Worm (Caenorhabditis elegans): ENCODE results near the gene ins-22.

The ins-22 gene

DNA sequence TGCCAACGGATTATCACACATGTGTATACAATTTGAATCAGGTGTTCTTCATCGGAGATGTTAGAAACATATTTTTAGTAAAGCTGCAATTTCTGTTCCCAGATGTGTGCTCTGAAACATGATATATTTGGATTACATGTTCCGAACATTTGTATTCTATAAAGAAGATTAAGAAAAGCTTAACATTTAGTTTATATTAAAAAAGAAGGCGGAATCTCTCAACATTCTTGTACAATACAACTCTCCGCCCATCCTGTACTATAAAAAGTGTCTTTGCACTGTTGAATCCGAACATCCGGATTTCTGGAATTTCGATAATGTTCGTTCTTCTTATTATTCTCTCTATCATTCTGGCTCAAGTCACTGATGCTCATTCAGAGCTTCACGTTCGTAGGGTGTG, 1.9 kb downstream of the ins-22 start, which contains the start of gene ins-23:
Gene ins-23 (plus strand): TSS at position 301 of the 400 bp plus-strand sequence.
- TF ChIP-seq jun-1 (tag; optimal IDR thresholded peaks at IDR 0.05) = no peak

DNA sequence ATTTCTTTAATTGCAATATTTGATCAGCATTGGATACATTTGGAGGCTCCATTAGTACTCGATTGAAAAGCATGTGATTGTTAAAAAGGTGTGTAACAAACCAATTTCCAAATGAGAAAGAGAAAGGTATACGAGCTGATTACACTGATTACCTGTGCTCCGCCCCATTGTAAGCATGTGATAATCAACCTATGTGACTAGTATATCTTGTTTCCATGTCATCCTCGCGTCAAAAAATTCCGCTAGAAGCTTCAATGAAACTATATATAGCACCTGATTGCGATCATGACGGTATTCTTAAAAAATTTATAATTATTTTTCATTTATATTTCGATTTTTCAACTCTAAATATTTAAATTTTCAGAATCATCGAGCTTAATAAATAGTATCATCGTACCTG, 4.5 kb downstream of the ins-22 start, which contains the start of gene M04D8.4:
Gene M04D8.4 (minus strand): TSS at position 101 of the 400 bp plus-strand sequence.
- no peak for TF ChIP-seq nhr-23 (tag; optimal IDR thresholded peaks at IDR 0.05)
- TF ChIP-seq tbx-2 (tag; optimal IDR thresholded peaks at IDR 0.05) = no peak
- TF ChIP-seq egl-27 (tag; optimal IDR thresholded peaks at IDR 0.05) = no peak
- TF ChIP-seq eor-1 (tag; optimal IDR thresholded peaks at IDR 0.05) = no peak
- no peak for TF ChIP-seq lin-15B (tag; optimal IDR thresholded peaks at IDR 0.05)
- no peak for TF ChIP-seq nhr-25 (tag; optimal IDR thresholded peaks at IDR 0.05)
- TF ChIP-seq daf-12 (tag; optimal IDR thresholded peaks at IDR 0.05) = no peak
- no peak for TF ChIP-seq nhr-77 (tag; optimal IDR thresholded peaks at IDR 0.05)
- TF ChIP-seq elt-2 (tag; optimal IDR thresholded peaks at IDR 0.05) = no peak
- no peak for TF ChIP-seq unc-39 (tag; optimal IDR thresholded peaks at IDR 0.05)
- no peak for TF ChIP-seq mdl-1 (tag; optimal IDR thresholded peaks at IDR 0.05)
- no peak for TF ChIP-seq jun-1 (tag; optimal IDR thresholded peaks at IDR 0.05)
- no peak for TF ChIP-seq nhr-12 (tag; optimal IDR thresholded peaks at IDR 0.05)
- TF ChIP-seq elt-3 (tag; optimal IDR thresholded peaks at IDR 0.05) = no peak
- TF ChIP-seq R02D3.7 (tag; optimal IDR thresholded peaks at IDR 0.05) = no peak
- TF ChIP-seq zag-1 (tag; optimal IDR thresholded peaks at IDR 0.05) = no peak
- no peak for TF ChIP-seq ZK546.5 (tag; optimal IDR thresholded peaks at IDR 0.05)
- no peak for TF ChIP-seq fkh-10 (GFP tag; optimal IDR thresholded peaks at IDR 0.05)
- TF ChIP-seq ztf-11 (tag; optimal IDR thresholded peaks at IDR 0.05) = no peak

DNA sequence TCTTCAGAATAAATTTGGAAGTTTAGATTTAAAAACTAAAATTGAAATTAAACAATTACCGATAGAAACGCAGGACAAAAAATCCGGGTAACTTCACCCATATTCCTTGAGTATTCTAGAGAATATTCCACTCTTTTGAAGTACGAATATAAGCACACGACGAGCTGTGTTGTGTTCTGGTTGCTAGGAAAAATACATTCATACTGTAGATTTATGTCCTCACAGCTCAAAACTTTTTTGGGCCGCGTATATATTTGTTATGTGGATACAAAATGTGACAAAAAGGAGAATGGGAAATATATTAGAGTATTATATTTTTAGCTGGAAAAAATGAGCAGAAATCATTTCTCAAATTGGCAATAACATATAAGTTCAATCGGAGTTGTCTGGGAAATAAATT, 7.1 kb downstream of the ins-22 start, which contains the start of gene M04D8.5:
Gene M04D8.5 (minus strand): TSS at position 101 of the 400 bp plus-strand sequence.
- TF ChIP-seq sea-2 (GFP tag; optimal IDR thresholded peaks at IDR 0.05) = no peak

DNA sequence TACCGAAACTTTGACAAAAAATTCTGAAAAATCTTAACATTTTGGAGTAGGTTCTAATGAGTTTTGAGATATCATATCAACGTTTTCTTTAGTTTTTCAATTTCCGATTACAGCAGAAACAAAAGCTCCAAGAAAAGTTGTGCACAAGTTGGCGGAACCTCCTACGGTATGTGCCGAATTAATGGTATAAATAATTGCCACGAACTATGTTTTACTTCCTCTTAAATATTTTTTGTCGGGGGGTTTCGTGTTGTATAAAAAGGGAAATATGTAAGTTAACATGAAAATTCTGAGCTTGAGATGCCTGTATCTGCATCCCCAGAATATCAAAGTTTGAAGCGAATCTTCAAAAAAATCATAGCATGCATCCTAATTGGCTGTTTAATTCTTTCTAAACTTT, 7.8 kb downstream of the ins-22 start, which contains the start of gene M04D8.8:
Gene M04D8.8 (plus strand): TSS at position 301 of the 400 bp plus-strand sequence.
- no peak for TF ChIP-seq ama-1 (optimal IDR thresholded peaks at IDR 0.05)
- no peak for TF ChIP-seq egl-5 (tag; optimal IDR thresholded peaks at IDR 0.05)
- TF ChIP-seq ceh-9 (tag; optimal IDR thresholded peaks at IDR 0.05) = no peak
- no peak for TF ChIP-seq elt-2 (tag; optimal IDR thresholded peaks at IDR 0.05)
- no peak for TF ChIP-seq ceh-16 (tag; optimal IDR thresholded peaks at IDR 0.05)
- no peak for TF ChIP-seq pqm-1 (tag; optimal IDR thresholded peaks at IDR 0.05)
- no peak for TF ChIP-seq ceh-82 (tag; optimal IDR thresholded peaks at IDR 0.05)
- no peak for TF ChIP-seq elt-1 (tag; optimal IDR thresholded peaks at IDR 0.05)
- no peak for TF ChIP-seq unc-62 (GFP tag; optimal IDR thresholded peaks at IDR 0.05)
- TF ChIP-seq eor-1 (tag; optimal IDR thresholded peaks at IDR 0.05) = no peak
- TF ChIP-seq ztf-4 (tag; optimal IDR thresholded peaks at IDR 0.05) = no peak
- no peak for TF ChIP-seq mdl-1 (tag; optimal IDR thresholded peaks at IDR 0.05)
- no peak for TF ChIP-seq R02D3.7 (tag; optimal IDR thresholded peaks at IDR 0.05)
- TF ChIP-seq lin-39 (tag; optimal IDR thresholded peaks at IDR 0.05) = no peak
- TF ChIP-seq unc-39 (tag; optimal IDR thresholded peaks at IDR 0.05) = no peak
- no peak for TF ChIP-seq ZK546.5 (tag; optimal IDR thresholded peaks at IDR 0.05)
- no peak for TF ChIP-seq egl-27 (tag; optimal IDR thresholded peaks at IDR 0.05)

DNA sequence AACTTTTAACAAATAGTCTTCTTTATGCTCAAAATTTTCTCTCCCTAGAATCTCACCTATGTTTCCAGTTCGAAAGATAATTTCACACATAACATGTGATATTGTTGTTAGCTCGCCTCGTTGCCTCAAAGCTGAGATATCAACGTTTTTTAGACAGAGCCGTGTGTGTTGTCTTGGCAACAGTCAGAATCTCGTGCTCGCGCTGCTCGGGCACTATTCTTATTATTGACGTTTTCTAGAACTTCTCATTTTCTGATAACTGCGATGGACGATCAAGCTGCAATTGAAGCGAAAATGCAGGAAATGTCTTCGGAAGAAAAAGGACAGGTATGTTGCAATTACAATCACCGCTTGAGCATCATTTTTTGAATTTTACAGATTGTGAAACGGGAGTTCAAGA, 9.7 kb downstream of the ins-22 start, which contains the start of gene xbx-3:
Gene xbx-3 (plus strand): TSS at position 163 of the 400 bp plus-strand sequence.
- TF ChIP-seq nhr-11 (tag; optimal IDR thresholded peaks at IDR 0.05) = peak; percentile 79
- TF ChIP-seq daf-12 (tag; optimal IDR thresholded peaks at IDR 0.05) = no peak

DNA sequence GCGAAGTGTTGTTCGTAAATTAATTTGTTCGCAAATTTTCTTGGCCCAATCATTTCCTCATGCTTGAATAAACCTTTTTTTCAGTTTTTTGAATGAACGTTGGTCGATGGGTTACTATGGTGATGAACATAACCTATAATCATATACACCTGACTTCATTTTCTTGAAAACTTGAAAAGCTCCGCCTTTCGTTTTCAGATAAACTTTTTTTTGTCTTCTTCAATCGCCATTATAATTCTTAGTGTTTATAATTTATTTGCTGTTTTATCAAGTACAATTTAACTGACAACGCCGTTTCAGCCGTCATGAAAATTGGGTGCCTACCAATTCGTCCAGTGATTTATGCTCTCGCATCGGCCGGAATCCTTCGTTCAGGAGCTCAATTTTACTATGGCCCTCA, 11.1 kb downstream of the ins-22 start, which contains the start of gene M04D8.7:
Gene M04D8.7 (plus strand): TSS at position 301 of the 400 bp plus-strand sequence.
- TF ChIP-seq lin-15B (tag; optimal IDR thresholded peaks at IDR 0.05) (no peak), fos-1 (tag; optimal IDR thresholded peaks at IDR 0.05) (no peak), nhr-25 (tag; optimal IDR thresholded peaks at IDR 0.05) (no peak), pqm-1 (tag; optimal IDR thresholded peaks at IDR 0.05) (no peak), zag-1 (tag; optimal IDR thresholded peaks at IDR 0.05) (no peak), fkh-10 (GFP tag; optimal IDR thresholded peaks at IDR 0.05) (peak; percentile 1)
